Fruit fly (Drosophila melanogaster) Kc167 (cell line): ENCODE data around the gene CG6610.

ENCODE experiments used
- Sin3A ChIP-seq: fragments of >200 bp; optimal IDR thresholded peaks from 2 replicates; lab custom pipeline; 2018; ENCODE audit warnings: missing external identifiers
- h ChIP-seq: fragments of >200 bp; optimal IDR thresholded peaks from 3 replicates; lab custom pipeline; 2018; ENCODE audit warnings: missing external identifiers
- psq ChIP-seq: fragments of >200 bp; optimal IDR thresholded peaks from 2 replicates; lab custom pipeline; 2017; ENCODE audit warnings: missing external identifiers

- TF ChIP-seq psq (no peak), h (lab: Kevin White, UChicago) (no peak), Sin3A (no peak)
Measured at dm6 chr3L:6033008-6033407, 42.3 kb upstream of the CG6610 start.
